Worm (Caenorhabditis elegans) whole organism, L4 larva: ENCODE measurements around the gene btb-5.
A peak's percentile ranks its signal among the peaks of the same experiment; 100 is the strongest.

Experiments used
- R02D3.7 ChIP-seq: fragments of 150-350 bp; sonication (generic microtip); optimal IDR thresholded peaks from 3 replicates; lab custom pipeline; 2014; ENCODE audit warnings: missing biosample characterization, missing genetic modification characterization
- pha-4 ChIP-seq, 2 experiments: fragments of 150-350 bp in 1 of 2; fragments of 200-800 bp in 1 of 2; sonication (Bioruptor generic) in 1 of 2; IDR thresholded peaks in 1 of 2; optimal IDR thresholded peaks in 1 of 2; 2 replicates each; pipeline versions ENCODE4 v1.3.6 to Lab custom; 2014 to 2022; ENCODE audit warnings: missing genetic modification characterization in 2 of 2, missing genetic modification reagents in 2 of 2, missing biosample characterization in 1 of 2, missing compliant biosample characterization in 1 of 2
- tag-97 ChIP-seq: fragments of 200-800 bp; sonication (Bioruptor generic); IDR thresholded peaks from 2 replicates; pipeline ENCODE4 v1.3.6; 2022; ENCODE audit warnings: missing genetic modification characterization, missing compliant biosample characterization

DNA sequence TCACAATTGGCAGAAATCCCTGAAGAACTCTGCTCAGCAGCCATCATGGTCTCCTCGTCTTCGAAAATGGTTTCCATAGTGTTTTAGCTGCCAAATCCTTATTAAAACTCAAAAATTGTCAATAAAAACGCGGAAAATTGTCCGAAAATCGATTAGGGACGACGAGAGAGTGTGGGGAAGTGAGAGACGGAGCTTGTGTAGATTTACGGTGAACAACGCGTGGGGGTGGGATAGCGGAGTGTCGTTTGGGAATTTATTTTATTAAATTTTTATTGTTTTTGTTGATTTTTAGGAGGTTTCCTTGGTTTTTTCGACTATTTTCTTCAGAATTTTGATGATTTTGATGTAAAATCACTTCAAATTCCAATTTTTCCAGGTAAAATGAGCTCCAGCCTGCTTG, 26.2 kb upstream of the btb-5 start, which contains the start of the genes F54C4.4 and mrpl-40:
- TF ChIP-seq pha-4 (GFP tag; IDR thresholded peaks at IDR 0.05; lab: Robert Waterston, UW): no peak
- no peak for TF ChIP-seq pha-4 (tag; optimal IDR thresholded peaks at IDR 0.05; lab: Kevin White, UChicago)
- peak; percentile 83 for TF ChIP-seq R02D3.7 (tag; lab: Kevin White, UChicago)
- TF ChIP-seq tag-97 (GFP tag; lab: Robert Waterston, UW): no peak
